Comparison of ENCODE assay signal across 4 fruit fly cellular contexts in genomic region chr2L:382807-383206, dm6.
TF ChIP-seq lines count a peak whose summit lies in the region.

No protein-coding gene starts in this region.

- no peak for TF ChIP-seq CTCF in whole organism, embryonic (GFP tag; optimal IDR thresholded peaks at IDR 0.05; lab: Kevin White, UChicago)

TF ChIP-seq in whole organism, embryonic, 481 proteins besides CTCF, POLR2A, EP300 and RAD21 (continues in another document):
- TF ChIP-seq Ssrp (tag; optimal IDR thresholded peaks at IDR 0.05; lab: Kevin White, UChicago) (peak; percentile 3), CHES-1-like (GFP tag; optimal IDR thresholded peaks at IDR 0.05; lab: Kevin White, UChicago) (no peak), CG4424 (GFP tag; optimal IDR thresholded peaks at IDR 0.05; lab: Kevin White, UChicago) (peak; percentile 12), chif (GFP tag; optimal IDR thresholded peaks at IDR 0.05; lab: Kevin White, UChicago) (peak in 1 of 2 experiments; percentile 6), nmo (GFP tag; optimal IDR thresholded peaks at IDR 0.05; lab: Kevin White, UChicago) (peak; percentile 10), CG10959 (GFP tag; IDR thresholded peaks at IDR 0.05; lab: Robert Waterston, UW) (no peak), Hr78 (GFP tag; optimal IDR thresholded peaks at IDR 0.05; lab: Kevin White, UChicago) (no peak), lmd (GFP tag; IDR thresholded peaks at IDR 0.05; lab: Robert Waterston, UW) (0 out of 2 replicates have a peak, but pooled peaks have one; percentile 20), Med (GFP tag; lab: Kevin White, UChicago) (peak; percentile 44), Oli (tag; optimal IDR thresholded peaks at IDR 0.05; lab: Kevin White, UChicago) (peak; percentile 5), Drgx (GFP tag; IDR thresholded peaks at IDR 0.05; lab: Robert Waterston, UW) (peak; percentile 18; the same call in 1 of the 2 replicates), dmrt11E (tag; optimal IDR thresholded peaks at IDR 0.05; lab: Kevin White, UChicago) (peak; percentile 40), CG9797 (GFP tag; optimal IDR thresholded peaks at IDR 0.05; lab: Kevin White, UChicago) (no peak), CG3726 (GFP tag; IDR thresholded peaks at IDR 0.05; lab: Robert Waterston, UW) (no peak), CG12391 (tag; optimal IDR thresholded peaks at IDR 0.05; lab: Kevin White, UChicago) (peak; percentile 1), dysf (GFP tag; IDR thresholded peaks at IDR 0.05; lab: Robert Waterston, UW) (peak; percentile 33; the same call in 1 of the 3 replicates), corto (GFP tag; optimal IDR thresholded peaks at IDR 0.05; lab: Kevin White, UChicago) (peak; percentile 9), az2 (GFP tag; optimal IDR thresholded peaks at IDR 0.05; lab: Kevin White, UChicago) (peak; percentile 8), pzg (GFP tag; optimal IDR thresholded peaks at IDR 0.05; lab: Kevin White, UChicago) (no peak), CG17328 (GFP tag; IDR thresholded peaks at IDR 0.05; lab: Robert Waterston, UW) (peak; percentile 54), CG13296 (GFP tag; optimal IDR thresholded peaks at IDR 0.05; lab: Kevin White, UChicago) (no peak), lbe (GFP tag; optimal IDR thresholded peaks at IDR 0.05; lab: Kevin White, UChicago) (peak; percentile 40)

TF ChIP-seq in whole organism, prepupa, 60 proteins besides CTCF, POLR2A, EP300 and RAD21 (continues in another document):
- peak; percentile 51 for TF ChIP-seq CG6808 (GFP tag; optimal IDR thresholded peaks at IDR 0.05; lab: Kevin White, UChicago)
- no peak for TF ChIP-seq fd59A (GFP tag; optimal IDR thresholded peaks at IDR 0.05; lab: Kevin White, UChicago)
- peak; percentile 67 for TF ChIP-seq topi (GFP tag; optimal IDR thresholded peaks at IDR 0.05; lab: Kevin White, UChicago)
- no peak for TF ChIP-seq Hr38 (GFP tag; optimal IDR thresholded peaks at IDR 0.05; lab: Kevin White, UChicago)
- TF ChIP-seq CG11902 (GFP tag; optimal IDR thresholded peaks at IDR 0.05; lab: Kevin White, UChicago) = peak; percentile 18
- TF ChIP-seq CG7368 (GFP tag; optimal IDR thresholded peaks at IDR 0.05; lab: Kevin White, UChicago) = peak; percentile 16
- peak; percentile 3 for TF ChIP-seq Eip93F (GFP tag; optimal IDR thresholded peaks at IDR 0.05; lab: Kevin White, UChicago)
- TF ChIP-seq CG1621 (tag; optimal IDR thresholded peaks at IDR 0.05; lab: Kevin White, UChicago) = peak; percentile 16
- peak; percentile 68 for TF ChIP-seq Hr39 (GFP tag; optimal IDR thresholded peaks at IDR 0.05; lab: Kevin White, UChicago)
- TF ChIP-seq ss (GFP tag; optimal IDR thresholded peaks at IDR 0.05; lab: Kevin White, UChicago) = peak; percentile 25 to 34
- TF ChIP-seq svp (GFP tag; lab: Kevin White, UChicago) = peak; percentile 88
- peak; percentile 68 for TF ChIP-seq Eip75B (GFP tag; optimal IDR thresholded peaks at IDR 0.05; lab: Kevin White, UChicago)
- peak; percentile 61 for TF ChIP-seq lz (GFP tag; optimal IDR thresholded peaks at IDR 0.05; lab: Kevin White, UChicago)
- no peak for TF ChIP-seq fd85E (GFP tag; optimal IDR thresholded peaks at IDR 0.05; lab: Kevin White, UChicago)
- peak; percentile 88 for TF ChIP-seq Eip78C (GFP tag; lab: Kevin White, UChicago)
- TF ChIP-seq CG11294 (GFP tag; IDR thresholded peaks at IDR 0.05; lab: Robert Waterston, UW) = no peak
- peak; percentile 44 for TF ChIP-seq CG15336 (GFP tag; IDR thresholded peaks at IDR 0.05; lab: Robert Waterston, UW)
- TF ChIP-seq Hr4 (GFP tag; optimal IDR thresholded peaks at IDR 0.05; lab: Kevin White, UChicago) = peak; percentile 32
- TF ChIP-seq net (GFP tag; optimal IDR thresholded peaks at IDR 0.05; lab: Kevin White, UChicago) = peak; percentile 40
- peak; percentile 16 for TF ChIP-seq spab (GFP tag; optimal IDR thresholded peaks at IDR 0.05; lab: Kevin White, UChicago)
- peak; percentile 36 for TF ChIP-seq Ets21C (GFP tag; optimal IDR thresholded peaks at IDR 0.05; lab: Kevin White, UChicago)
- peak; percentile 61 for TF ChIP-seq Sox14 (GFP tag; optimal IDR thresholded peaks at IDR 0.05; lab: Kevin White, UChicago)
- TF ChIP-seq CG6792 (GFP tag; optimal IDR thresholded peaks at IDR 0.05; lab: Kevin White, UChicago) = peak; percentile 62
- TF ChIP-seq CG6854 (GFP tag; optimal IDR thresholded peaks at IDR 0.05; lab: Kevin White, UChicago) = no peak
- peak; percentile 51 for TF ChIP-seq pdm3 (GFP tag; optimal IDR thresholded peaks at IDR 0.05; lab: Kevin White, UChicago)

TF ChIP-seq in whole organism, pupa, 21 proteins besides CTCF, POLR2A, EP300 and RAD21:
- TF ChIP-seq Pif1B (GFP tag; optimal IDR thresholded peaks at IDR 0.05; lab: Kevin White, UChicago) = peak; percentile 38
- TF ChIP-seq CG15710 (tag; optimal IDR thresholded peaks at IDR 0.05; lab: Kevin White, UChicago) = peak; percentile 40
- peak; percentile 61 for TF ChIP-seq CG17806 (tag; optimal IDR thresholded peaks at IDR 0.05; lab: Kevin White, UChicago)
- peak; percentile 59 for TF ChIP-seq CG14655 (GFP tag; optimal IDR thresholded peaks at IDR 0.05; lab: Kevin White, UChicago)
- TF ChIP-seq CG8159 (tag; optimal IDR thresholded peaks at IDR 0.05; lab: Kevin White, UChicago) = peak; percentile 61
- TF ChIP-seq CG34367 (tag; optimal IDR thresholded peaks at IDR 0.05; lab: Kevin White, UChicago) = peak; percentile 38
- TF ChIP-seq CG32121 (GFP tag; IDR thresholded peaks at IDR 0.05; lab: Robert Waterston, UW) = no peak
- peak; percentile 19; the same call in 1 of the 2 replicates for TF ChIP-seq Ets98B (GFP tag; IDR thresholded peaks at IDR 0.05; lab: Robert Waterston, UW)
- peak; percentile 59 for TF ChIP-seq Pif1A (GFP tag; optimal IDR thresholded peaks at IDR 0.05; lab: Kevin White, UChicago)
- peak; percentile 48 for TF ChIP-seq CG8301 (tag; optimal IDR thresholded peaks at IDR 0.05; lab: Kevin White, UChicago)
- no peak for TF ChIP-seq CG13204 (GFP tag; optimal IDR thresholded peaks at IDR 0.05; lab: Kevin White, UChicago)
- peak; percentile 28 for TF ChIP-seq Snoo (tag; optimal IDR thresholded peaks at IDR 0.05; lab: Kevin White, UChicago)
- no peak for TF ChIP-seq D1 (tag; optimal IDR thresholded peaks at IDR 0.05; lab: Kevin White, UChicago)
- TF ChIP-seq CG9948 (tag; optimal IDR thresholded peaks at IDR 0.05; lab: Kevin White, UChicago) = peak; percentile 57

TF ChIP-seq in whole organism, wandering third instar larva, 38 proteins besides CTCF, POLR2A, EP300 and RAD21 (continues in another document):
- TF ChIP-seq rgr (GFP tag; optimal IDR thresholded peaks at IDR 0.05; lab: Kevin White, UChicago) (peak; percentile 67), pan (optimal IDR thresholded peaks at IDR 0.05; lab: Kevin White, UChicago) (no peak), psq (GFP tag; optimal IDR thresholded peaks at IDR 0.05; lab: Kevin White, UChicago) (peak; percentile 43), brk (GFP tag; optimal IDR thresholded peaks at IDR 0.05; lab: Kevin White, UChicago) (peak; percentile 64), Hr78 (GFP tag; optimal IDR thresholded peaks at IDR 0.05; lab: Kevin White, UChicago) (no peak), lola (GFP tag; optimal IDR thresholded peaks at IDR 0.05; lab: Kevin White, UChicago) (no peak), sv (GFP tag; optimal IDR thresholded peaks at IDR 0.05; lab: Kevin White, UChicago) (no peak), HLH106 (tag; optimal IDR thresholded peaks at IDR 0.05; lab: Kevin White, UChicago) (peak; percentile 62), foxo (GFP tag; optimal IDR thresholded peaks at IDR 0.05; lab: Kevin White, UChicago) (peak in 1 of 2 experiments; percentile 70), tai (GFP tag; optimal IDR thresholded peaks at IDR 0.05; lab: Kevin White, UChicago) (no peak), h (GFP tag; optimal IDR thresholded peaks at IDR 0.05; lab: Kevin White, UChicago) (peak; percentile 72), Dif (GFP tag; optimal IDR thresholded peaks at IDR 0.05; lab: Kevin White, UChicago; ENCODE audit: partially characterized antibody) (no peak), dl (GFP tag; optimal IDR thresholded peaks at IDR 0.05; lab: Kevin White, UChicago; ENCODE audit: insufficient read depth in 1 of 2, partially characterized antibody in 2 of 2) (no peak), Jra (GFP tag; optimal IDR thresholded peaks at IDR 0.05; lab: Kevin White, UChicago) (peak; percentile 19), OdsH (GFP tag; optimal IDR thresholded peaks at IDR 0.05; lab: Kevin White, UChicago) (peak; percentile 57), Hr83 (GFP tag; optimal IDR thresholded peaks at IDR 0.05; lab: Kevin White, UChicago; ENCODE audit: poor library complexity, severe bottlenecking) (no peak), Abd-B (GFP tag; optimal IDR thresholded peaks at IDR 0.05; lab: Kevin White, UChicago) (no peak), br (GFP tag; optimal IDR thresholded peaks at IDR 0.05; lab: Kevin White, UChicago) (peak; percentile 70), Dfd (GFP tag; optimal IDR thresholded peaks at IDR 0.05; lab: Kevin White, UChicago) (no peak), Mio (GFP tag; optimal IDR thresholded peaks at IDR 0.05; lab: Kevin White, UChicago) (no peak), CrebA (GFP tag; optimal IDR thresholded peaks at IDR 0.05; lab: Kevin White, UChicago; ENCODE audit: borderline replicate concordance) (no peak), dsf (GFP tag; optimal IDR thresholded peaks at IDR 0.05; lab: Kevin White, UChicago; ENCODE audit: borderline replicate concordance) (no peak), GATAd (GFP tag; optimal IDR thresholded peaks at IDR 0.05; lab: Kevin White, UChicago) (no peak), usp (GFP tag; optimal IDR thresholded peaks at IDR 0.05; lab: Kevin White, UChicago) (no peak), CG9705 (GFP tag; optimal IDR thresholded peaks at IDR 0.05; lab: Kevin White, UChicago) (no peak), CG32264 (GFP tag; optimal IDR thresholded peaks at IDR 0.05; lab: Kevin White, UChicago) (no peak), Sp1 (GFP tag; optimal IDR thresholded peaks at IDR 0.05; lab: Kevin White, UChicago) (peak; percentile 55), Hnf4 (GFP tag; optimal IDR thresholded peaks at IDR 0.05; lab: Kevin White, UChicago) (peak; percentile 67), jim (GFP tag; optimal IDR thresholded peaks at IDR 0.05; lab: Kevin White, UChicago) (no peak), dmrt93B (GFP tag; optimal IDR thresholded peaks at IDR 0.05; lab: Kevin White, UChicago) (peak; percentile 5), Vsx2 (GFP tag; optimal IDR thresholded peaks at IDR 0.05; lab: Kevin White, UChicago; ENCODE audit: partially characterized antibody) (no peak), woc (GFP tag; optimal IDR thresholded peaks at IDR 0.05; lab: Kevin White, UChicago) (peak; percentile 36), Rel (GFP tag; optimal IDR thresholded peaks at IDR 0.05; lab: Kevin White, UChicago) (no peak), Rel (tag; optimal IDR thresholded peaks at IDR 0.05; lab: Kevin White, UChicago) (peak; percentile 1), sage (GFP tag; optimal IDR thresholded peaks at IDR 0.05; lab: Kevin White, UChicago) (peak; percentile 12), N (GFP tag; optimal IDR thresholded peaks at IDR 0.05; lab: Kevin White, UChicago) (no peak), fru (GFP tag; optimal IDR thresholded peaks at IDR 0.05; lab: Kevin White, UChicago) (peak; percentile 69), ey (GFP tag; optimal IDR thresholded peaks at IDR 0.05; lab: Kevin White, UChicago) (peak; percentile 63)

Comparison
In these comparisons a context has a peak if more than half of its experiments do, and no peak if none do; other contexts are left out.
1. Of the 7 proteins assayed by ChIP-seq in both whole organism, embryonic and whole organism, prepupa: peak only in whole organism, embryonic: Blimp-1; only in whole organism, prepupa: Hr39; in both: Sox102F; in neither: 4.